Fruit fly (Drosophila melanogaster) ovary, adult (tissue): ENCODE results near the gene Ama.

Source experiments
- CG17801 ChIP-seq: fragments of 200-800 bp; optimal IDR thresholded peaks from 2 replicates; lab custom pipeline; 2019; ENCODE audit warnings: missing biosample characterization, mild to moderate bottlenecking, missing genetic modification characterization, moderate library complexity; ENCODE audit not compliant: partially characterized antibody

The Ama gene

DNA sequence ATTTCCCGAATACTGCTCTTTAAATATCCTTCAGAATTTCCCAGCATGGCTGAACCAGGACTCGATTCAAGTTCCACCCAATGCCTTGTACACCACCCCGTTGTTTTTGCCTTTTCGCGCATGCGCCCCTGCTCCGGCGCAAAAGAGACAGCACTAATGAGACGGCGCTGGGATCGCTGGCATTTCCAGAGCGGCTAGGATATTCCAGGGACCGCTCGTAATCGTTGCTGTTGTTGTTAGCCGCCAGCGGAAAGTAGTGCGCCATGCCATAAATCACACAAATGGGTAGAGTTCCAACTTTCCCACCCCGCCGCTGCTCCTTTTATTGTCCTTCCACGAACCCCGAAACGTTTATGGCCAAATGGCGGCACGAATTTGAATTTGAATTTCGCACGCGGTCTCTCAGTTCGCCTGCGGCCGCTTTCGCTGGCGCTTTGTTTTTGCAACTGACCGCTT, at the start of gene Ama:
Ama (plus strand) TSS at position 406 of the 456 bp plus-strand sequence.
- TF ChIP-seq CG17801 (GFP tag; lab: Kevin White, UChicago): no peak

DNA sequence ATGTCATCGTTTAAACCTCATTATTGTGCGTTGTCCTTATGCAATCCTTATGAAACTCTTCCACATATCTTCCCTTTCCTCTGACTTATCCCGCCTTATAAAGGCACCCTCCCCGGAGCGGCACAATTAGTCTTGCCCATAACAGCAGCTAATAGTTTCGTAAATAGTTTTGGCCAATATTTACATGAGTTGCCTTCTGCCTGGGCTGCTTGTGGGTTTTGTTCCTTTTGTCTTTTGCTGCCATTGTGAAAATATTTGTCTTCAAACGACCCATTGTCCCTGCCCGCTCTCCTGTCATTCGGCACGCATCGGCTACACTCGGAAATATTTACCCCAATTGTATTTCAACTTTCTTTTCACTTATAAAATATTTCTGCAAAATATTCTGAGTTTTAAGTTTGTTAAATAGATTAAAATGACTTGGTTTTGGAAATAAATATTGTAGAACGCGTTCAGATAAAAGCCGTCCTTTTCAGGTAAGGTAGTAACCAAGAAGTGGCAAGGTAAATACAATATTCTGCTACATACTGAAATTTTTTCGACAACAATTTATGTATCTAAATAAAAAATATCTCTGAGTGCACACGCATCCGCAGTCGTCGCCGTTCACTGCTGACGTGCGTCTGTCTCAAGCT, 38.7 kb upstream of the Ama start:
- TF ChIP-seq CG17801 (GFP tag; lab: Kevin White, UChicago): no peak

dm6 chr3R:6726119-6726518, 36.3 kb upstream of the Ama start:
- TF ChIP-seq CG17801 (GFP tag; lab: Kevin White, UChicago): no peak

DNA sequence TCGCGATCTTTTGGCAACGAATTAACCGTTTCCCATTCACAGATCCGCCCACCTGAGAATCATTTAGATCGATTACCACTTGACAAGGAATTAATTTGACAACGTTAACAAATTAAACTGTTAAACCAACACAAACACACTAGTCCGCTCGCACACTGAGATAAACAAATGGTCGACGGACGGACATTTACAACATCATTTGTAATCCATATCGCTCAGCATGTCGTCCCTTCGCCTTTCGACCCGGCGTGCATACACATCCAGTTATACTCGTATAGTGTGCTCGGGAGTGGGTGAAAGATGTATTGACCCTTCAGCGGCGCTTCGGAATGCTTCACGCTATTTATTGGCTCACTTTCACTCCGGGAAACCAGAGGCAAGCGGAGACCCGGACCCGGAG, 26.7 kb upstream of the Ama start:
- no peak for TF ChIP-seq CG17801 (GFP tag; lab: Kevin White, UChicago)

- no peak for TF ChIP-seq CG17801 (GFP tag; lab: Kevin White, UChicago)
Observed at dm6 chr3R:6741400-6741959, 20.9 kb upstream of the Ama start.

- TF ChIP-seq CG17801 (GFP tag; lab: Kevin White, UChicago): no peak
Observed at dm6 chr3R:6741983-6742382, 20.4 kb upstream of the Ama start, which contains the start of gene pb. Gene pb, minus strand, starts transcription at chr3R:6742063.

DNA sequence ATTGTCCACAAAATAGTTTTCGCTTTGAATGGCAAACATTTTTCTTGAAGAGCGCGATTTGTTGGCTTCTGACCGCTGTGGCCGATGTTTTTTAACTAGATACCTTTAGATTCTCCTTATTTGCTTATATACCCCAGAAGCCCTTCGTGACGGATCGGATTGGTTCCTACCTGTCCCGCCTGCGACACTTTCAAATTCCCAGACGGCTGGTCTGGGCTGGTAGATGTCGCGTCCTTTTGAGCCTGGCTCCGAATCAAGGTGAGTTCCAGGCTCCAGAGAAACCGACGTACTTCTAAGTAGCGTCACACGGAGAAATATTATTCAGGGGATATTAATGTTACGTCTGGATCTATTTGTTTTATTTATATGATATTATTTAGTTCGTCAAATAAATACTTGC, 18.4 kb upstream of the Ama start, which contains the start of gene zen2:
zen2 (minus strand) TSS at position 101 of the 400 bp plus-strand sequence.
- TF ChIP-seq CG17801 (GFP tag; lab: Kevin White, UChicago): no peak

DNA sequence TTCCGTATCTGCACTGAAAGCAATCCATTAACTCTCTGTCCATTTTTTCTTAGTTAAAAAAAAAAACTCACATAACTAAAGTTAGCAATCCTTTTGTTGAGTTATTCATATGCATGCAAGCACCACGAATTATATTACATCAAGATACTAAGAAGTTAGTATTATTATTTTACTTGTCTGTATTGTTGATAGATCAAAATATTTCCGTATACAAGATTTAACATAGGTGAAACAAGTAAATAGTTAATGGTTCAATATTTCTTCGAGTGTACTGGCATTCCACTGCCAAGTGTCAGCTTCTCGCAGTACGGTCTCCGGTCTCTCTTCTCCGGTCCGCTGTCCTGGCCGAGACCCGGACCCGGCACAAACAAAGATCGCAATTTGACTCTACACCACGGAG, 16.2 kb upstream of the Ama start:
- no peak for TF ChIP-seq CG17801 (GFP tag; lab: Kevin White, UChicago)

dm6 chr3R:6747907-6748306, 14.5 kb upstream of the Ama start, which contains the start of gene CG34297:
Gene CG34297, minus strand, starts transcription at chr3R:6748007.
- TF ChIP-seq CG17801 (GFP tag; lab: Kevin White, UChicago): no peak

DNA sequence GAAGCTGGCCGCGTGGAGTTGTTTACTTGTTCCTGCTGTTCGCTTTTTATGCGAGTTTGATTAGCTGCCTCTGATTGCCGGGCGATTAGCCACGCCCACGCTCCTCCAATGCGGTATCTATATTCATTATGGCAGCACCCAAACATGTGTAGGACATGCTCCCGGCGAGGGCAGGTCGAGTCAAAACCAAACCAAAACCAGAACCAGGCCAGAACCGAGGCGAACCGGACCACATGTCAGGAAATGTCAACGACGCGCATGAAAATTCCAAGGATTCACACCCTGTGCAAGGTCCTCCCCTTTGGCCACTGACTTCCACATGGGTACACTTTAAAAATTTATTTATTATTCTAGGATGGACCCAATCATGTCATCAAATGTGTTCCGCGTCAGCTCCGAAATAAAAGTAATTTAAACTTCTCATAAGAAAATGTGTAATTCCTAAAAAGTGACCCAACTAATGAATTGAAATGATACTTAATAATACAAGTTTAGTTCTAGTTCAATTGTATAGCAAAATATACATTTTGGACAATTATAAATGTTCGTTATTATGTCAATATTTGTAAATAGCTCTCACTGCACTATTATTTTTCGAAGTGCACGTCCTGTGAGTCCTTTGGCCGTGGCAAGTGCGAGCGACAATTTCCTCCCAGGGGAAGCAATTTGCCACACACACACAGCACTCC, 10.8 kb upstream of the Ama start:
- TF ChIP-seq CG17801 (GFP tag; lab: Kevin White, UChicago): no peak

DNA sequence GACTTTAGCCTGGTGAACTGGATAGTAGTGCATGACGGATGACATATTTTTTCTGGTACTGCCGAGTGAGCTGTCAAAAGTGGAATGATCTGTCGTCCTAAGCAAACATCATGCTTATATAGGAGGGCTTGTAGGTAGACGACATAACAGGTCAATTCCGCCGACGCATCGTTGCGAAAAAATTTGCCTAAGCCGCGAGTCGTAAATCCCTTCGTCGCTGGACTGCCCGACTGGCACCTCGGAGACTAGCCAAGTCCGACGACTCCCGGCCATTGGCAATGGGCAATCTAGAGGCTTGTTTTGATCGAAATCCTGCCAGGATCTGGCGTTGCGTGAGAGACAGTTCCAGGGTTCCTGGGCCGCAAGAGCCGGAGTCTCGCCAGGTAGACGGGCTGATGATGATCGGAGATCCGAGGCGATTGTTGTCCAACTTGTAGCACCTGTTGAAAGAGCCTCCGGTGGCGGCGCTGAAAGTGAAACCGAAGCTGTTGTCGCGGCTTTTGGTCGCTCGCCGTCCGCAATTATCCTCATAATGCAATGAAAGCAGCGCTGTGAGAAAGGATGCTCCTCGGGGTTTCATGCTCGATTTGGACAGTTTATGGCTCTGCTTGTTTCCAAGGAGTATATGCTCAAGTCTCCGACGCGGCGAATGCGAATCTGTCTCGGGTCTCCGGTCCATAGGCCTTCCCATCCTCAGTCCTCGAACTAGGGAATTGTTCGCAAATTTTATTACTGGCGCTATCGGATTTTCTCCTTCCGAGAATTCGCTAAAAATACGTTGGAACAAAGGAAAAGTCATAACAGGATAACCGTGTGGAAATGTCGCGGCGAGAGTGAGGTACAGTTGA, 8.1 kb upstream of the Ama start, which contains the start of gene zen:
zen (minus strand) TSS at position 91 of the 848 bp plus-strand sequence.
- no peak for TF ChIP-seq CG17801 (GFP tag; lab: Kevin White, UChicago)

DNA sequence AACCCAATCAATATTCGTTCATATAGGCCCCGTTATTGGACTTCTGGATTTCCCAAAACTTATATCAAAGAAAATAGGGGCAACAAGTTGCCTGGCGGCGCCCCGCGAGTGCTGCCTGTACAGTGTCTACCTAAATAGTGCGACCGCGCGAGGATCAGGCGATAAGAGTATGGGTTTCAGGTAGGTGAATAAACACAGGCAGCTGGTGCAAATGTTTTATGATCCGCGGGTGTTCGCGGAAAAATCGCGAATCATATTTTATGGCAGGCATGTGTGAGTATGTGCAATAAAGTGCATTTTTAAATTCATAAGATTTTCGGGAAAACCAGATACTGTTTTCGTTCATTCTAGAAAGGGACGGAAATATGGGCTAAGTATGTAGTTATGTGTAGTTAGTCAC, 6.9 kb upstream of the Ama start:
- TF ChIP-seq CG17801 (GFP tag; lab: Kevin White, UChicago): no peak

DNA sequence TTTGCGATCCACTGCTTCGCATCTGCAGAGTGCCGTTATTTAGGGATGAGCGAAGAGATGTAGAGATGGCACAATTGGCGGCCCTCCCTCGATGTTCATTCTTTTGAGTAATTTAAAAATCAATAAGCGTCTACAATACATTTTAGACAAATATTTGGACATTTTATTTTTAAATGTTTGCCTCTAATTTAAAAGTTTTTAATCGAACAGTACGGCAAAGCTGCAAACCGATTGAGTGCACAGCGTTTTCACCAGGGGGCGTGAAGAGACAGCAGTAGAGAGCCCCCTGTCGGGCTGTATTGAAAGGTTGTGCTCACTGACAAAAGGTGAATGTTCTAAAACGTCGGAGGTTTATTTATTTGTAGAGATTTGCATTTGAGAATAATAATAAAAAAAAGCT, 3.0 kb upstream of the Ama start, which contains the start of gene bcd:
bcd (minus strand) TSS at position 48 of the 400 bp plus-strand sequence.
- peak; percentile 11 for TF ChIP-seq CG17801 (GFP tag; lab: Kevin White, UChicago)
